Worm (Caenorhabditis elegans): ENCODE measurements around the gene F54H5.3.

DNA sequence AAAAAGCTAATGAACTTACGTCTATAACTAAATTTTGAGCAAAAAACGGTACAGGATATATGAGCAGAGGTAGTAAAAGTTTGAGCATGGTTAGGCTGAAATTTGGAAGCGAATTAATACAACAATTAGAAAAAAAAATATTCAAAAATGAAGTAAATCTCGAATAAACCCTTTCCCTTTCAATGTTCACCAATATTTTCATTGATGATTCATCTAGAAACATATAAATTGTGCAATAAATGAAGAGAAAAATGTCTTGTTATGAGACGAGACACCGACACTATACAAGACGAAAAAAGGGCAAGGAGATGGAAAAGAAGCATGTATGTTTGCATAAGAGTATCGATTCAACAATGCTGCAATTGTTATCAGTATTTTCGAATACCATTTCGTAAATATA, 3.3 kb downstream of the F54H5.3 start, which contains the start of gene F54H5.14:
- TF ChIP-seq lin-15B (tag; optimal IDR thresholded peaks at IDR 0.05) (no peak), tbx-2 (tag; optimal IDR thresholded peaks at IDR 0.05) (no peak), vab-15 (tag; optimal IDR thresholded peaks at IDR 0.05) (no peak), lsy-2 (tag; optimal IDR thresholded peaks at IDR 0.05) (no peak), nhr-77 (tag; optimal IDR thresholded peaks at IDR 0.05) (no peak)
